Worm (Caenorhabditis elegans) whole organism, L4 larva: ENCODE results near the gene Y54F10AM.8.

Source experiments
- R02D3.7 ChIP-seq: fragments of 150-350 bp; sonication (generic microtip); optimal IDR thresholded peaks from 3 replicates; lab custom pipeline; 2014; ENCODE audit warnings: missing biosample characterization, missing genetic modification characterization
- T26A8.4 ChIP-seq: fragments of 200-800 bp; sonication (Bioruptor generic); IDR thresholded peaks from 2 replicates; pipeline ENCODE4 v1.3.6; 2022; ENCODE audit warnings: missing genetic modification characterization, missing compliant biosample characterization
- ama-1 ChIP-seq: fragments of 150-350 bp; optimal IDR thresholded peaks from 2 replicates; lab custom pipeline; 2014; ENCODE audit warnings: inconsistent platforms, mixed read lengths
- hlh-30 ChIP-seq: sonication (generic microtip); optimal IDR thresholded peaks from 2 replicates; lab custom pipeline; 2017; ENCODE audit warnings: antibody characterized with exemption, mild to moderate bottlenecking, missing genetic modification characterization, missing compliant biosample characterization; ENCODE audit not compliant: insufficient read depth
- lin-1 ChIP-seq: fragments of 200-800 bp; sonication (Bioruptor generic); IDR thresholded peaks from 2 replicates; pipeline ENCODE4 v1.3.6; 2022; ENCODE audit warnings: missing genetic modification reagents, missing genetic modification characterization, missing compliant biosample characterization
- lin-13 ChIP-seq: fragments of 150-350 bp; optimal IDR thresholded peaks from 2 replicates; lab custom pipeline; 2014; ENCODE audit warnings: missing biosample characterization, missing genetic modification reagents, missing genetic modification characterization
- lin-39 ChIP-seq: fragments of 150-350 bp; optimal IDR thresholded peaks from 2 replicates; lab custom pipeline; 2014; ENCODE audit warnings: missing biosample characterization, missing genetic modification reagents, missing genetic modification characterization
- nhr-111 ChIP-seq: fragments of 200-800 bp; sonication (Bioruptor generic); optimal IDR thresholded peaks from 2 replicates; lab custom pipeline; 2018; ENCODE audit warnings: mild to moderate bottlenecking, missing genetic modification characterization, missing compliant biosample characterization
- snpc-4 ChIP-seq: fragments of 150-350 bp; optimal IDR thresholded peaks from 2 replicates; lab custom pipeline; 2014; ENCODE audit warnings: missing biosample characterization, missing genetic modification characterization
- unc-39 ChIP-seq: sonication (generic microtip); optimal IDR thresholded peaks from 2 replicates; lab custom pipeline; 2017; ENCODE audit warnings: missing biosample characterization, missing genetic modification characterization

ce11 chrIII:2546298-2546697 is 38.5 kb upstream of the Y54F10AM.8 start:
- TF ChIP-seq snpc-4 (tag; lab: Kevin White, UChicago): no peak
- TF ChIP-seq hlh-30 (tag; lab: Kevin White, UChicago): no peak
- TF ChIP-seq unc-39: no peak
- TF ChIP-seq R02D3.7: no peak
- TF ChIP-seq lin-13 (GFP tag; lab: Kevin White, UChicago): no peak
- TF ChIP-seq lin-1 (GFP tag; lab: Robert Waterston, UW): no peak
- no peak for TF ChIP-seq ama-1 (lab: Kevin White, UChicago)
- TF ChIP-seq lin-39 (tag; lab: Kevin White, UChicago): no peak
- no peak for TF ChIP-seq nhr-111
- TF ChIP-seq T26A8.4 (GFP tag; lab: Robert Waterston, UW): no peak
